Fruit fly (Drosophila melanogaster): Measurements from ENCODE around the gene CG13887.

The CG13887 gene

DNA sequence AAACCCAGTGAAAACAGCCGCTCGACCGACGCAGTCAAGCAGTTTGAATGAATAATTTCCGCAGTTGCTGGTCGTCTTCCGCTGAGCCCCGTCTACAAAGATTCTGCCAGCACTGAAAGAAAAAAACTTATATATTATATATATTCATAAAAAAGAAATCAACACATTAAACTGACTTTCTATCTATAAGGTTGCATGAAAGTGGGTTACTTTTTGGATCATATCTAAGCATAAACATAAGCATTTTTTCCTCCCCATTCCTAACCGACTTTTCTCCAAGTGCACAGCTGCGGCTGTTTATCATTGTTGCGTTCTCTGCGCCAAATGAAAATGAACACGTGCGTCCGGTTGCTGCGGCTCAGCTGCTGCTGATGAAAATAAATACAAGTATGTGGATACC lies 17.3 kb upstream of the CG13887 start (continued):
- TF ChIP-seq CG10147 (GFP tag; optimal IDR thresholded peaks at IDR 0.05), result peak; percentile 68
- no peak for TF ChIP-seq ac (GFP tag; optimal IDR thresholded peaks at IDR 0.05)
- TF ChIP-seq CG13296 (GFP tag; optimal IDR thresholded peaks at IDR 0.05), result peak; percentile 69
- no peak for TF ChIP-seq inv (GFP tag; IDR thresholded peaks at IDR 0.05; ENCODE audit: partially characterized antibody)
- TF ChIP-seq tio (GFP tag; optimal IDR thresholded peaks at IDR 0.05), result peak; percentile 53
- no peak for TF ChIP-seq schlank (tag; optimal IDR thresholded peaks at IDR 0.05)
- no peak for TF ChIP-seq CG2129 (GFP tag; IDR thresholded peaks at IDR 0.05; ENCODE audit: partially characterized antibody)
- TF ChIP-seq sug (tag; optimal IDR thresholded peaks at IDR 0.05), result peak; percentile 34
- no peak for TF ChIP-seq MESR4 (GFP tag; optimal IDR thresholded peaks at IDR 0.05)
- no peak for TF ChIP-seq CG13624 (GFP tag; optimal IDR thresholded peaks at IDR 0.05)
- TF ChIP-seq CG18262 (tag; optimal IDR thresholded peaks at IDR 0.05), result peak; percentile 71
- TF ChIP-seq CG5245 (GFP tag; optimal IDR thresholded peaks at IDR 0.05), result peak; percentile 41
- TF ChIP-seq psq (GFP tag; optimal IDR thresholded peaks at IDR 0.05), result peak; percentile 20
- TF ChIP-seq Pdp1 (GFP tag; optimal IDR thresholded peaks at IDR 0.05), result peak in 1 of 2 experiments; percentile 10
- peak; percentile 73 for TF ChIP-seq Meics (GFP tag; optimal IDR thresholded peaks at IDR 0.05)
- no peak for TF ChIP-seq CG30020 (tag; optimal IDR thresholded peaks at IDR 0.05)
- peak; percentile 74 for TF ChIP-seq CG13424 (tag; optimal IDR thresholded peaks at IDR 0.05)
- TF ChIP-seq Hr78 (GFP tag; optimal IDR thresholded peaks at IDR 0.05), result no peak
- TF ChIP-seq hkb (optimal IDR thresholded peaks at IDR 0.05), result no peak
- TF ChIP-seq hkb (GFP tag; IDR thresholded peaks at IDR 0.05), result peak; percentile 89
- TF ChIP-seq Blimp-1 (GFP tag; optimal IDR thresholded peaks at IDR 0.05), result peak; percentile 77
- no peak for TF ChIP-seq CG7786 (GFP tag; optimal IDR thresholded peaks at IDR 0.05)
- peak; percentile 71 for TF ChIP-seq D19A (tag; optimal IDR thresholded peaks at IDR 0.05)
- peak; percentile 63 for TF ChIP-seq Hmr (GFP tag; optimal IDR thresholded peaks at IDR 0.05)
- peak; percentile 42 for TF ChIP-seq Deaf1 (tag; optimal IDR thresholded peaks at IDR 0.05)
- peak; percentile 69 for TF ChIP-seq CG17385 (GFP tag; optimal IDR thresholded peaks at IDR 0.05)
- no peak for TF ChIP-seq pnt (GFP tag; optimal IDR thresholded peaks at IDR 0.05)
- TF ChIP-seq CG7556 (GFP tag; optimal IDR thresholded peaks at IDR 0.05), result peak; percentile 65
- TF ChIP-seq CG16815 (GFP tag; optimal IDR thresholded peaks at IDR 0.05), result peak; percentile 26
- peak; percentile 66 for TF ChIP-seq croc (GFP tag; conservative IDR thresholded peaks at IDR 0.05)
- TF ChIP-seq bigmax (GFP tag; optimal IDR thresholded peaks at IDR 0.05), result no peak
- TF ChIP-seq Fer1 (GFP tag; optimal IDR thresholded peaks at IDR 0.05), result peak; percentile 78
- no peak for TF ChIP-seq fru (optimal IDR thresholded peaks at IDR 0.05)
- TF ChIP-seq fd96Cb (tag; optimal IDR thresholded peaks at IDR 0.05), result peak; percentile 77
- no peak for TF ChIP-seq C15 (GFP tag; IDR thresholded peaks at IDR 0.05)
- TF ChIP-seq CG15601 (tag; optimal IDR thresholded peaks at IDR 0.05), result peak; percentile 52
- no peak for TF ChIP-seq CTCF (GFP tag; optimal IDR thresholded peaks at IDR 0.05)
- 0 out of 2 replicates have a peak, but pooled peaks have one; percentile 35 for TF ChIP-seq wdn (GFP tag; IDR thresholded peaks at IDR 0.05)
- TF ChIP-seq Sry-β (GFP tag; optimal IDR thresholded peaks at IDR 0.05), result no peak
- TF ChIP-seq CG6689 (GFP tag; IDR thresholded peaks at IDR 0.05), result peak; percentile 76
- TF ChIP-seq Eip74EF (GFP tag; optimal IDR thresholded peaks at IDR 0.05), result peak in 1 of 2 experiments; percentile 65
- TF ChIP-seq CG6854 (GFP tag; optimal IDR thresholded peaks at IDR 0.05), result peak; percentile 28
- TF ChIP-seq CG1792 (GFP tag; optimal IDR thresholded peaks at IDR 0.05), result no peak
- TF ChIP-seq CG17912 (GFP tag; optimal IDR thresholded peaks at IDR 0.05), result no peak
- no peak for TF ChIP-seq unc-4 (GFP tag; IDR thresholded peaks at IDR 0.05; ENCODE audit: partially characterized antibody)
- TF ChIP-seq maf-S (GFP tag; optimal IDR thresholded peaks at IDR 0.05), result no peak
- no peak for TF ChIP-seq CG7271 (tag; optimal IDR thresholded peaks at IDR 0.05)
- peak; percentile 71 for TF ChIP-seq CG2712 (tag; optimal IDR thresholded peaks at IDR 0.05)
- TF ChIP-seq ro (GFP tag; IDR thresholded peaks at IDR 0.05), result peak; percentile 17; the same call in 1 of the 2 replicates
- peak; percentile 81 for TF ChIP-seq so (GFP tag; IDR thresholded peaks at IDR 0.05)
- TF ChIP-seq odd (GFP tag; optimal IDR thresholded peaks at IDR 0.05), result peak; percentile 53
